Fruit fly (Drosophila melanogaster): ENCODE results near the gene Tsp66A.

DNA sequence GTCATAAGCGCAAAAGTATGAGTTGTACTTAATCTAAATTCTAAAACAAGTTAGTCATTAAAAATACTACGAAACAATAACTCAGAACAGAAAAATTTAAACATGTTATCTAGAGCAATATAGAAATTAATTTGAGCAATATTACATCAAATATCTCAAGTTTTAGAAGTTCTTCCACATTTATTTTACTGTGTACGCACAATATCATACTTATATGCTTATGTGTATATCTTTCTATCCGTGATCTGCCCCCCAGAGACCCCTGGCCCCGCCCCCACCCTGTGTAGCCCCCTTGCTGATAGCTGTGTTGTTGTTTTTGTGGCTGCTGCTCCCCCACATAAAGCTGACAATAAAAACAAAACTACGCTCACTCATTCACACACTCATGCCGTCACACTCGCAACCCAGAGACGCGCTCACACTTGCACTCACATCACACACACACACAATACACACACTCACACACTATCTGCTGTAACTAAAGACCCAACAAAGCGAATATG is 31.9 kb upstream of the Tsp66A start:
- TF ChIP-seq fd85E (GFP tag; optimal IDR thresholded peaks at IDR 0.05): no peak
- TF ChIP-seq vri (GFP tag; optimal IDR thresholded peaks at IDR 0.05): no peak
- no peak for TF ChIP-seq lz (GFP tag; optimal IDR thresholded peaks at IDR 0.05)
- no peak for TF ChIP-seq Hr4 (GFP tag; optimal IDR thresholded peaks at IDR 0.05)
- TF ChIP-seq Sox15 (GFP tag; optimal IDR thresholded peaks at IDR 0.05): no peak
- TF ChIP-seq Gug (GFP tag; IDR thresholded peaks at IDR 0.05): peak; percentile 68
- TF ChIP-seq Sox14 (GFP tag; optimal IDR thresholded peaks at IDR 0.05): peak; percentile 40
- no peak for TF ChIP-seq Eip93F (GFP tag; optimal IDR thresholded peaks at IDR 0.05)
- peak; percentile 27 for TF ChIP-seq fd59A (GFP tag; optimal IDR thresholded peaks at IDR 0.05)
- peak; percentile 18; the same call in 1 of the 2 replicates for TF ChIP-seq CG11294 (GFP tag; IDR thresholded peaks at IDR 0.05)
- TF ChIP-seq OdsH (GFP tag; optimal IDR thresholded peaks at IDR 0.05): peak; percentile 36
- TF ChIP-seq CG7368 (GFP tag; optimal IDR thresholded peaks at IDR 0.05): no peak
- TF ChIP-seq Lpt (GFP tag; optimal IDR thresholded peaks at IDR 0.05): peak; percentile 44
